Fruit fly (Drosophila melanogaster): ENCODE data around the gene CG32110.

CG32110 gene

dm6 chr3L:12814806-12815205 is 6.3 kb downstream of the CG32110 start (continued):
- TF ChIP-seq tup (GFP tag; optimal IDR thresholded peaks at IDR 0.05) (no peak), CG17912 (GFP tag; optimal IDR thresholded peaks at IDR 0.05) (no peak), CG16813 (GFP tag; IDR thresholded peaks at IDR 0.05; ENCODE audit: partially characterized antibody) (peak; percentile 57; the same call in 2 of the 3 replicates), Ssrp (tag; optimal IDR thresholded peaks at IDR 0.05) (no peak), sens-2 (GFP tag; IDR thresholded peaks at IDR 0.05) (no peak), CG14965 (GFP tag; optimal IDR thresholded peaks at IDR 0.05; ENCODE audit: borderline replicate concordance) (no peak), Doc2 (GFP tag; IDR thresholded peaks at IDR 0.05) (no peak), CG8359 (GFP tag; optimal IDR thresholded peaks at IDR 0.05; ENCODE audit: borderline replicate concordance) (no peak), sna (GFP tag; IDR thresholded peaks at IDR 0.05; ENCODE audit: partially characterized antibody) (0 out of 2 replicates have a peak, but pooled peaks have one; percentile 24), schlank (tag; optimal IDR thresholded peaks at IDR 0.05) (no peak), sqz (GFP tag; optimal IDR thresholded peaks at IDR 0.05) (no peak), CG15601 (tag; optimal IDR thresholded peaks at IDR 0.05) (no peak), shn (GFP tag; optimal IDR thresholded peaks at IDR 0.05) (no peak), grn (GFP tag; optimal IDR thresholded peaks at IDR 0.05) (no peak), CG18262 (tag; optimal IDR thresholded peaks at IDR 0.05) (no peak), cg (GFP tag; optimal IDR thresholded peaks at IDR 0.05) (no peak), tin (GFP tag; optimal IDR thresholded peaks at IDR 0.05) (no peak), CG13894 (tag; optimal IDR thresholded peaks at IDR 0.05) (no peak), CG14441 (GFP tag; IDR thresholded peaks at IDR 0.05) (no peak), cwo (GFP tag; optimal IDR thresholded peaks at IDR 0.05) (no peak), org-1 (GFP tag; optimal IDR thresholded peaks at IDR 0.05) (no peak), Poxn (GFP tag; IDR thresholded peaks at IDR 0.05) (no peak), CG2116 (GFP tag; optimal IDR thresholded peaks at IDR 0.05) (no peak), Fer1 (GFP tag; optimal IDR thresholded peaks at IDR 0.05) (no peak), CG14050 (GFP tag; IDR thresholded peaks at IDR 0.05) (no peak), CG7963 (GFP tag; IDR thresholded peaks at IDR 0.05; ENCODE audit: partially characterized antibody) (peak; percentile 83), Dbx (GFP tag; IDR thresholded peaks at IDR 0.05) (no peak), Dp (GFP tag; optimal IDR thresholded peaks at IDR 0.05) (no peak), CG2199 (GFP tag; IDR thresholded peaks at IDR 0.05) (no peak; the same call in 2 of the 3 replicates), ind (GFP tag; optimal IDR thresholded peaks at IDR 0.05) (no peak), Lhr (GFP tag; optimal IDR thresholded peaks at IDR 0.05) (no peak), lov (optimal IDR thresholded peaks at IDR 0.05) (no peak), lov (GFP tag; IDR thresholded peaks at IDR 0.05) (no peak), CG6654 (GFP tag; optimal IDR thresholded peaks at IDR 0.05) (no peak), Adf1 (GFP tag; IDR thresholded peaks at IDR 0.05) (no peak), lab (GFP tag; optimal IDR thresholded peaks at IDR 0.05) (no peak), Sry-β (GFP tag; optimal IDR thresholded peaks at IDR 0.05) (no peak), bigmax (GFP tag; optimal IDR thresholded peaks at IDR 0.05) (peak; percentile 40), CHES-1-like (GFP tag; optimal IDR thresholded peaks at IDR 0.05) (no peak), CG8944 (GFP tag; optimal IDR thresholded peaks at IDR 0.05) (no peak), Hmx (GFP tag; optimal IDR thresholded peaks at IDR 0.05) (no peak), Gsc (GFP tag; IDR thresholded peaks at IDR 0.05) (no peak), zen2 (GFP tag; IDR thresholded peaks at IDR 0.05; ENCODE audit: partially characterized antibody) (peak; percentile 35; the same call in 1 of the 3 replicates), CG9215 (GFP tag; IDR thresholded peaks at IDR 0.05) (no peak), YL-1 (GFP tag; optimal IDR thresholded peaks at IDR 0.05) (no peak), ci (GFP tag; IDR thresholded peaks at IDR 0.05) (no peak), mld (GFP tag; IDR thresholded peaks at IDR 0.05; ENCODE audit: partially characterized antibody) (peak; percentile 61; the same call in 1 of the 3 replicates), Scr (GFP tag; IDR thresholded peaks at IDR 0.05; ENCODE audit: partially characterized antibody) (peak; percentile 43; the same call in 1 of the 2 replicates), CG4730 (GFP tag; IDR thresholded peaks at IDR 0.05) (no peak), CG2712 (tag; optimal IDR thresholded peaks at IDR 0.05) (no peak), bab2 (GFP tag; optimal IDR thresholded peaks at IDR 0.05) (no peak)

Data from whole organism, embryonic.